Fruit fly (Drosophila melanogaster): ENCODE results near the gene CG34355.

CG34355 gene

DNA sequence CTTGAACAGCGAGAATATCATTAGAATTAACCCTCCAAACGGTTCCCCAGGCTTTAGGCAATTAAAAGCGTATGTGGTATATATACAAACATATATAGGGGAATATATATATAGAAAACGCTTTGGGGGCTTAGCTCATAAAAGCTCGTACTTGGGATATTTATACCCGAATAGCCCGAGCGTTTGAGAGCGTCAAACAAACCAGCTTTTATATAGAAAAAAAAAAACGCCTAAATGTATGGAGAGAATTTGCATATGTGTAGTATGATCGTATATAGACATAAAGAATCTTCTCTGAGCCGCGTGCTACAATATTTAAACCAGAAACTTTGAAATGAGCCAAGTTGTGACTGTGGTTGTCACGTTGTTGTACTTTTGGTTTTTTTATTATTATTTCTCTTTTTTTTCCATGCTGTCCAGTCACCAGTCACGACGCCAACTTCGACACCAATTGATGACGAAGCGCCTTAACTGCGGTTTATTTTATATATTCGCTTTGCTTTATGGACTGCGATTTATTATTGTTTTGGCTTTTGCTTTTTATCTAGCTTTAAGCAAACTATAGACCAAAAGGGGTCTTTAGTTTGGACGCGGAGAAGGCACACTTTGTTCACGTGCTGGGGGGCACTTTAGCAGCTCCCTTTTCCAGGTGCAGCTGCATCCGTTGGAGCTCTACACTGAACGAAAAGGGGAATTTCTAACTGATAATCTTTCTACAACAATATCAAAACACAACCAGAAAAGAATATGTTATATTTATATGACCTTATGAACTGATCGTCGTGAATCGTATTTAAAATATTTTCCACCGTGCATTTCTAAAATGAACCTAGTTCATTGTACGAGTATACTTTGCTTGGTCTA, 16.7 kb upstream of the CG34355 start (continued):
- TF ChIP-seq Atf3 (GFP tag; optimal IDR thresholded peaks at IDR 0.05) = no peak
- peak; percentile 60 for TF ChIP-seq CG17829 (tag; optimal IDR thresholded peaks at IDR 0.05)
- TF ChIP-seq CG10979 (tag; optimal IDR thresholded peaks at IDR 0.05) = peak; percentile 50
- peak; percentile 50 for TF ChIP-seq CG2712 (tag; optimal IDR thresholded peaks at IDR 0.05)
- TF ChIP-seq nom (GFP tag; optimal IDR thresholded peaks at IDR 0.05) = peak; percentile 13
- no peak for TF ChIP-seq Hey (tag; optimal IDR thresholded peaks at IDR 0.05)
- TF ChIP-seq prd (optimal IDR thresholded peaks at IDR 0.05) = no peak
- peak; percentile 34; the same call in 1 of the 3 replicates for TF ChIP-seq prd (GFP tag; IDR thresholded peaks at IDR 0.05)
- TF ChIP-seq CG6854 (GFP tag; optimal IDR thresholded peaks at IDR 0.05) = no peak
- TF ChIP-seq Ravus (GFP tag; IDR thresholded peaks at IDR 0.05) = no peak
- no peak for TF ChIP-seq Hsf (GFP tag; optimal IDR thresholded peaks at IDR 0.05)
- peak; percentile 52; the same call in 1 of the 2 replicates for TF ChIP-seq sim (GFP tag; IDR thresholded peaks at IDR 0.05)
- no peak for TF ChIP-seq Scr (GFP tag; IDR thresholded peaks at IDR 0.05; ENCODE audit: partially characterized antibody)
- no peak for TF ChIP-seq kah (GFP tag; optimal IDR thresholded peaks at IDR 0.05)
- peak; percentile 7 for TF ChIP-seq CG8290 (GFP tag; optimal IDR thresholded peaks at IDR 0.05)
- no peak for TF ChIP-seq CG8290 (tag; optimal IDR thresholded peaks at IDR 0.05)
- no peak for TF ChIP-seq CrebB (tag; optimal IDR thresholded peaks at IDR 0.05)
- no peak for TF ChIP-seq sisA (GFP tag; IDR thresholded peaks at IDR 0.05)
- peak; percentile 54 for TF ChIP-seq CG18262 (tag; optimal IDR thresholded peaks at IDR 0.05)
- peak; percentile 66 for TF ChIP-seq Drgx (GFP tag; IDR thresholded peaks at IDR 0.05)
- peak in 1 of 2 experiments; percentile 25 for TF ChIP-seq Hr78 (GFP tag; optimal IDR thresholded peaks at IDR 0.05)
- no peak for TF ChIP-seq CG10565 (GFP tag; optimal IDR thresholded peaks at IDR 0.05)
- TF ChIP-seq row (GFP tag; IDR thresholded peaks at IDR 0.05) = 0 out of 3 replicates have a peak, but pooled peaks have one; percentile 16
- no peak for TF ChIP-seq trem (tag; optimal IDR thresholded peaks at IDR 0.05)
- TF ChIP-seq lmd (GFP tag; IDR thresholded peaks at IDR 0.05) = peak; percentile 19; the same call in 1 of the 2 replicates
- TF ChIP-seq Usf (GFP tag; optimal IDR thresholded peaks at IDR 0.05) = no peak
- peak; percentile 41 for TF ChIP-seq Med (GFP tag)
- peak; percentile 39 for TF ChIP-seq zf30C (GFP tag; optimal IDR thresholded peaks at IDR 0.05)
- peak; percentile 29; the same call in 1 of the 2 replicates for TF ChIP-seq CG10959 (GFP tag; IDR thresholded peaks at IDR 0.05)
- TF ChIP-seq CG6765 (GFP tag; optimal IDR thresholded peaks at IDR 0.05) = no peak
- TF ChIP-seq CG2678 (tag; optimal IDR thresholded peaks at IDR 0.05) = peak; percentile 6
- TF ChIP-seq en (GFP tag; optimal IDR thresholded peaks at IDR 0.05) = no peak
- no peak for TF ChIP-seq Chrac-16 (GFP tag; optimal IDR thresholded peaks at IDR 0.05)
- TF ChIP-seq CG3995 (GFP tag; optimal IDR thresholded peaks at IDR 0.05) = peak; percentile 66
- TF ChIP-seq stwl (tag; optimal IDR thresholded peaks at IDR 0.05) = no peak
- TF ChIP-seq CG4424 (GFP tag; optimal IDR thresholded peaks at IDR 0.05) = peak; percentile 55
- peak; percentile 73 for TF ChIP-seq ara (GFP tag; IDR thresholded peaks at IDR 0.05)
- no peak for TF ChIP-seq maf-S (GFP tag; optimal IDR thresholded peaks at IDR 0.05)
- TF ChIP-seq CG13894 (tag; optimal IDR thresholded peaks at IDR 0.05) = peak; percentile 83
- TF ChIP-seq Pdp1 (GFP tag; optimal IDR thresholded peaks at IDR 0.05) = peak in 1 of 2 experiments; percentile 27
- TF ChIP-seq abd-A (tag; optimal IDR thresholded peaks at IDR 0.05) = no peak
- peak; percentile 36 for TF ChIP-seq cwo (GFP tag; optimal IDR thresholded peaks at IDR 0.05)
- TF ChIP-seq ase (GFP tag; IDR thresholded peaks at IDR 0.05) = no peak
- TF ChIP-seq CG32767 (GFP tag; IDR thresholded peaks at IDR 0.05) = no peak
- no peak for TF ChIP-seq CG11247 (GFP tag; IDR thresholded peaks at IDR 0.05)
- TF ChIP-seq chinmo (GFP tag; IDR thresholded peaks at IDR 0.05; ENCODE audit: partially characterized antibody) = 0 out of 4 replicates have a peak, but pooled peaks have one; percentile 61
- TF ChIP-seq CG13287 (GFP tag; IDR thresholded peaks at IDR 0.05; ENCODE audit: partially characterized antibody) = no peak
- TF ChIP-seq pros (GFP tag; optimal IDR thresholded peaks at IDR 0.05) = no peak
- TF ChIP-seq Sox102F (GFP tag; optimal IDR thresholded peaks at IDR 0.05) = no peak

All from whole organism, embryonic.